Worm (Caenorhabditis elegans) whole organism, early embryonic: ENCODE data around the gene clec-28.

Source experiments
- B0310.2 ChIP-seq: sonication (generic microtip); optimal IDR thresholded peaks from 2 replicates; lab custom pipeline; 2016; ENCODE audit warnings: mild to moderate bottlenecking, missing genetic modification characterization, missing compliant biosample characterization
- F13C5.2 ChIP-seq: sonication (generic microtip); optimal IDR thresholded peaks from 2 replicates; lab custom pipeline; 2017; ENCODE audit warnings: mild to moderate bottlenecking, missing genetic modification characterization, inconsistent platforms, missing compliant biosample characterization
- aly-1 ChIP-seq: sonication (generic microtip); optimal IDR thresholded peaks from 2 replicates; lab custom pipeline; 2016; ENCODE audit warnings: missing genetic modification characterization, missing compliant biosample characterization
- ama-1 ChIP-seq: fragments of 150-350 bp; optimal IDR thresholded peaks from 2 replicates; lab custom pipeline; 2014
- ceh-13 ChIP-seq: fragments of 200-800 bp; sonication (Bioruptor generic); optimal IDR thresholded peaks from 2 replicates; lab custom pipeline; 2018; ENCODE audit warnings: mild to moderate bottlenecking, missing genetic modification characterization, missing compliant biosample characterization
- ceh-36 ChIP-seq: sonication (generic microtip); optimal IDR thresholded peaks from 2 replicates; lab custom pipeline; 2016; ENCODE audit warnings: missing genetic modification characterization, inconsistent platforms, missing compliant biosample characterization
- ets-7 ChIP-seq: sonication (generic microtip); optimal IDR thresholded peaks from 2 replicates; lab custom pipeline; 2016; ENCODE audit warnings: missing genotype, missing genetic modification characterization, missing compliant biosample characterization
- flt-1 ChIP-seq: fragments of 200-800 bp; sonication (Bioruptor generic); IDR thresholded peaks from 2 replicates; pipeline ENCODE4 v1.3.6; 2022; ENCODE audit warnings: missing genetic modification characterization, missing compliant biosample characterization
- hmbx-1 ChIP-seq: sonication (generic microtip); optimal IDR thresholded peaks from 2 replicates; lab custom pipeline; 2016; ENCODE audit warnings: mild to moderate bottlenecking, missing genetic modification characterization, missing compliant biosample characterization
- hmg-4 ChIP-seq: fragments of 200-800 bp; sonication (Bioruptor generic); optimal IDR thresholded peaks from 2 replicates; lab custom pipeline; 2018; ENCODE audit warnings: mild to moderate bottlenecking, missing genetic modification characterization, missing compliant biosample characterization
- hnd-1 ChIP-seq: sonication (generic microtip); optimal IDR thresholded peaks from 2 replicates; lab custom pipeline; 2016; ENCODE audit warnings: missing genetic modification characterization, missing compliant biosample characterization
- pes-1 ChIP-seq: fragments of 200-800 bp; sonication (Bioruptor generic); IDR thresholded peaks from 2 replicates; pipeline ENCODE4 v1.3.6; 2022; ENCODE audit warnings: missing genetic modification reagents, missing genetic modification characterization, missing compliant biosample characterization
- scrt-1 ChIP-seq: fragments of 200-800 bp; sonication (Bioruptor generic); IDR thresholded peaks from 2 replicates; pipeline ENCODE4 v1.3.6; 2022; ENCODE audit warnings: missing genetic modification characterization, missing compliant biosample characterization
- sea-1 ChIP-seq: fragments of 200-800 bp; sonication (Bioruptor generic); conservative IDR thresholded peaks from 2 replicates; pipeline ENCODE4 v1.3.6; 2022; ENCODE audit warnings: missing genetic modification characterization, missing compliant biosample characterization
- tbx-11 ChIP-seq: fragments of 200-800 bp; sonication (Bioruptor generic); IDR thresholded peaks from 2 replicates; pipeline ENCODE4 v1.3.6; 2022; ENCODE audit warnings: missing genetic modification characterization, missing compliant biosample characterization
- tbx-37 ChIP-seq: fragments of 200-800 bp; sonication (Bioruptor generic); conservative IDR thresholded peaks from 2 replicates; pipeline ENCODE4 v1.3.6; 2022; ENCODE audit warnings: missing genetic modification reagents, missing genetic modification characterization, missing compliant biosample characterization
- tra-4 ChIP-seq: sonication (generic microtip); optimal IDR thresholded peaks from 2 replicates; lab custom pipeline; 2017; ENCODE audit warnings: missing genetic modification characterization, missing compliant biosample characterization

The clec-28 gene

DNA sequence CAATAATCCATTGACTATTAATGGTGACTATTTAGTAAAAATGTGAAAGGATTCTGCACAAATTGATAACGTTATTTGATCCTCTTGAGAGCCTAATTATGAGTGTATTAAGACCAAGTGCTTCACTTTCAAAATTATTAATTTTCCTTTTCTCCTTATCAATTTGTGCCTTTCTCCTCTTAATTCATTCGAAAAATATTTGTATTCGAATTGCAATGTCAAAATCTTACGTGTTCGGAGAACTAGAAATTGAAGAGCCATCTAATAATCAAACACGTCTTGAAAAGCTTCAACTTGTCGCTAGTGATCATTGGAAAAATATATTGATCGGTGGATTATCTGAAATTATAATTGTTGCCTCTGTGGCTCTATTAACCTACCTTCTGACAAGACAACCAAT lies 17.0 kb upstream of the clec-28 start, which contains the start of the genes clec-36 and clec-26:
Gene clec-36, minus strand, starts transcription at position 101 of the 400 bp plus-strand sequence.
Gene clec-26, plus strand, starts transcription at position 114 of the 400 bp plus-strand sequence.
- TF ChIP-seq hmbx-1 (tag; lab: Kevin White, UChicago), result no peak
- TF ChIP-seq tra-4, result no peak
- TF ChIP-seq tbx-37 (GFP tag; lab: Robert Waterston, UW), result no peak
- TF ChIP-seq ceh-36 (tag; lab: Kevin White, UChicago), result no peak
- TF ChIP-seq ama-1 (lab: Kevin White, UChicago), result no peak
- no peak for TF ChIP-seq F13C5.2 (tag; lab: Kevin White, UChicago)
- TF ChIP-seq B0310.2 (tag; lab: Kevin White, UChicago), result no peak
- TF ChIP-seq ceh-13 (GFP tag; lab: Kevin White, UChicago), result no peak
- TF ChIP-seq hnd-1 (tag; lab: Kevin White, UChicago), result no peak
- no peak for TF ChIP-seq pes-1 (GFP tag; lab: Robert Waterston, UW)
- TF ChIP-seq hmg-4 (GFP tag; lab: Kevin White, UChicago), result no peak

DNA sequence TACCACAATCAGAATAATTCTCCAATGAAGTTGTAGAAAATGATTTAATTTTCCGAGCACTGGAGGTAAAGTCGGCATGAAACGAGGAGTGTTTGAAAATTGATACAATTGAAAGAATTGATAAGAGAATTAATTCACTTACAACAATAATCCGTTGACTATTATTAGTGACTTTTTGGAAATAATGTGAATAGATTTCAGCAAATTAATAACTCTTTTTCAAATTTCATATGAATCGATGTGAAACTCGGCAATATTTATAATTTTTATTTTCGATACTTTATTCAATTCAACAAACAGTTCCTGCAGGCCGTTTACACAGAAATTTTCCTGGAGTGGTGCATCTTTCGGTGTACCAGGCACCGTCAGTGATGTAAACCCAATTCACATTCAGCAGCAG lies 13.5 kb upstream of the clec-28 start, which contains the start of gene clec-37:
Gene clec-37, minus strand, starts transcription at position 101 of the 400 bp plus-strand sequence.
- TF ChIP-seq aly-1 (no peak), ama-1 (lab: Kevin White, UChicago) (no peak), ceh-13 (GFP tag; lab: Kevin White, UChicago) (no peak), ets-7 (tag; lab: Kevin White, UChicago) (no peak), ceh-36 (tag; lab: Kevin White, UChicago) (no peak), tra-4 (no peak), F13C5.2 (tag; lab: Kevin White, UChicago) (no peak), scrt-1 (no peak), tbx-11 (GFP tag; lab: Robert Waterston, UW) (no peak), sea-1 (GFP tag; lab: Robert Waterston, UW) (no peak), tbx-37 (GFP tag; lab: Robert Waterston, UW) (no peak), flt-1 (GFP tag; lab: Robert Waterston, UW) (no peak), hnd-1 (tag; lab: Kevin White, UChicago) (no peak), B0310.2 (tag; lab: Kevin White, UChicago) (no peak), hmbx-1 (tag; lab: Kevin White, UChicago) (no peak)

DNA sequence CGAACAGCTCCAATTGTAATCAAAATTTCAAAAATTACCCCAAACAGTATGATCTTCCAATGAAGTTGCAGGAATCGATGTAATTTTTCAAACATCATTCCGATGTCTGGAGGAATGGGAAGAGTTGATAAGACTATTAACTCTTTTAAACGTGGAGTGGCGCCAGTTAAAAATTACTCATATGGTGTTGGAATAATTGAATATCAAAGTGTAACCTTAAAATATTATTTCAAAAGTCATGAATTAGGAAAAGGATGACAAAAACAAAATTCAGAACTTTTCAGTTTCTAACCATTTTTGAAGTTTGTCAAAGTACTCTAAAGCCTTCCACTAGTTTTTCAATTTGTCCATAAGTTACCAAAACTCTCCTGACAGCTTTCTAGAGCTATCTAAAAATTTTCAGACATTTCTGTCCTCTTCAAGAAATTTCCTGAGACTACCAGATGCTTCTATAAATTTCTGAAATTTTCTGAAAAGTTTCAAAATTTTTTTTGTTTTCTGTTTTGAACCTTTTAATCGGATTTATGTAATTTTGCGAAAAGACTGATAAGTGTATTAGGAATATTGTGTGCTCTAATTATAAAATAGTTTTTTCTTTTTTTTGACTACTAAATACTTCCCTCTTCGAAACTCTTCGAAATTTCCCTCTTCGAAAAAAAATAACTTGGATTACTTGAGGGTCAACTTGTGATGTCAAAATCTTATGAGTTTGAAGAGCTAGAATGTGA lies 11.4 kb upstream of the clec-28 start, which contains the start of the genes clec-35 and clec-27:
Gene clec-35, minus strand, starts transcription at position 101 of the 728 bp plus-strand sequence.
Gene clec-27, plus strand, starts transcription at position 678 of the 728 bp plus-strand sequence.
- TF ChIP-seq ama-1 (lab: Kevin White, UChicago), result no peak
- TF ChIP-seq flt-1 (GFP tag; lab: Robert Waterston, UW), result no peak
- no peak for TF ChIP-seq sea-1 (GFP tag; lab: Robert Waterston, UW)
- TF ChIP-seq ceh-36 (tag; lab: Kevin White, UChicago), result no peak
- TF ChIP-seq ceh-13 (GFP tag; lab: Kevin White, UChicago), result no peak
- no peak for TF ChIP-seq pes-1 (GFP tag; lab: Robert Waterston, UW)
- no peak for TF ChIP-seq F13C5.2 (tag; lab: Kevin White, UChicago)
- no peak for TF ChIP-seq ets-7 (tag; lab: Kevin White, UChicago)
- no peak for TF ChIP-seq hmbx-1 (tag; lab: Kevin White, UChicago)
- TF ChIP-seq B0310.2 (tag; lab: Kevin White, UChicago), result no peak

DNA sequence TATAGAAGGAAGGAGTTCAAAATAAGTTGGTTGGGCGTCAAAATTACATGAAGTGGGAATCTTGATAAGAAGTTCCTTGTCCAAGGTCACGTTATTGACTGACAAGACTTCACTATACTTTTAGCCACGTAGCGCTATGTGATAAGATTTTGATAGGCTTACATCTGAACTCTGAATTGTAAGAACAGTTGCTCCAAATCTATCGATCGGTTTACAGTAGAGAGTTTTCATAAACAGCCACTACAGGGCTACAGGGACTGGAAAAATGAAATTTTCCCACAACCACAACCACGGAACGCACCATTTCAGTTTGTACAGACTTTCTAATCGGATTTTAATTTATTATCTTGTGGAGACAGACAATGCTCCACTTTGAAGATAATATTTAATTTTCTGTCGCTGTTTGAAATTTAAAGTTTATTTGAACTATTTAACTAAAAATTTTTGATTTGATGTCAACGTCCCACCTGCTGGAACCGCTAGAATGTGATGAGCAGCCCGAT lies 7.5 kb upstream of the clec-28 start, which contains the start of the genes clec-31 and clec-22:
Gene clec-31, minus strand, starts transcription at position 101 of the 503 bp plus-strand sequence.
Gene clec-22, plus strand, starts transcription at position 453 of the 503 bp plus-strand sequence.
- no peak for TF ChIP-seq ets-7 (tag; lab: Kevin White, UChicago)
- no peak for TF ChIP-seq tbx-37 (GFP tag; lab: Robert Waterston, UW)
- no peak for TF ChIP-seq hmg-4 (GFP tag; lab: Kevin White, UChicago)
- no peak for TF ChIP-seq ceh-13 (GFP tag; lab: Kevin White, UChicago)
- TF ChIP-seq sea-1 (GFP tag; lab: Robert Waterston, UW), result no peak

DNA sequence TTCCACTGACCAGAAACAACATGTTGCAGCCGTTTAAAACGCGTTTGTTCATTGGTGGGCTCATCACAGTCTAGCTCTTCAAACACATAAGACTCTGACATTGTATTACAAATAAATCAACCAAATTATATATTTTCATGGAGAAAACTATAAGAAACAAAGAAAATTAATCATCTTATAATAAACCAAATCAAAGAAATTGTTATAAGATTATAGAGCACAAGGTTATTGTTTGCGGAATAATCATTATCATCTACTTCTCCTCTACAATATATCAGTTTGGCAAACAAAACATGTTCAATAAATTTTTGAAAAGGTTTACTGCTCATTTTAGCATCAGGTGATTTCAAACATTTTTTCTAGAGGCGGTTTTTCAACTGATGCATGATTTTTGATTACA lies 3.8 kb upstream of the clec-28 start, which contains the start of the genes clec-32 and clec-24:
Gene clec-32, minus strand, starts transcription at position 101 of the 400 bp plus-strand sequence.
Gene clec-24, plus strand, starts transcription at position 294 of the 400 bp plus-strand sequence.
- TF ChIP-seq F13C5.2 (tag; lab: Kevin White, UChicago) (no peak), ets-7 (tag; lab: Kevin White, UChicago) (no peak), hmbx-1 (tag; lab: Kevin White, UChicago) (no peak), hmg-4 (GFP tag; lab: Kevin White, UChicago) (no peak)

DNA sequence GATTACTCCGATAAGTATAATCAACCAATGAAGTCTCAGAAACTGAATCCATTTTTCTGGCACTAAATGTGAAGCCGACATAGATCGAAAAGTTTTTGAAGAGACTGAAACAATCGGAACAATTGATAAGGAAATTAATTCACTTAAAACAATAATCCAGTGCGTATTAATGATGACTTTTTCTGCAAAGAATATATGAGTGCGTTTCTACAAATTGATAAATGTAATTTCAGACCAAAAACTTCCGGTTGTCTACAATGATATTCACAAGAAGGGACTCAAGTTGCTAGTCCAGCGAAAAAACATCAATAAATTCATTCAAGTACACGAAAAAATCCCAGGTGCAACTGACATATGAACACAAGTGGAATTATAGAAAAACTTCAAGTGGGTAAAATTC lies 4.2 kb downstream of the clec-28 start, which contains the start of gene clec-33:
Gene clec-33, minus strand, starts transcription at position 101 of the 400 bp plus-strand sequence.
- TF ChIP-seq ceh-36 (tag; lab: Kevin White, UChicago), result no peak
- TF ChIP-seq ceh-13 (GFP tag; lab: Kevin White, UChicago), result no peak
- TF ChIP-seq B0310.2 (tag; lab: Kevin White, UChicago), result no peak
- no peak for TF ChIP-seq pes-1 (GFP tag; lab: Robert Waterston, UW)

DNA sequence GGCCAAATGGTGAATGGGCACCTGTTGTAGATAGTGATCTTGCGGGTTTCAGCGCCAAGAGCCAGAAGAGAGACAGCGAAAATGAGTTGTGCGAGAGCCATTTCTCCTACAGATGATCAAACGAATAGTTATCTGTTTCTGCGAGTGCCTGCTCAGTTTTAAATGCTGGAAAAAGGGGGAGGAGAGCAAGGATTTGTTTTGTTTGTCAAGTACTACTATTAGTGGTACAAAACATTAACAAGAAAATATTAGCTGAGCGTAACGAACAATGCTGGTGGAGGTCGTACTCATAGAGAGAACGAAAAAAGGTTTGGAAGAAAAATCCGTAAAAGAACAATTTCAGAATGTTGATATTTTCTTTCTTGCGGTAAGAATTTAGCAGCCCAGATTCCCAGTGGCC lies 5.9 kb downstream of the clec-28 start, which contains the start of gene thn-4:
Gene thn-4, minus strand, starts transcription at position 101 of the 400 bp plus-strand sequence.
- TF ChIP-seq aly-1 (no peak), B0310.2 (tag; lab: Kevin White, UChicago) (no peak), hmbx-1 (tag; lab: Kevin White, UChicago) (no peak), scrt-1 (no peak), tbx-11 (GFP tag; lab: Robert Waterston, UW) (no peak), hnd-1 (tag; lab: Kevin White, UChicago) (no peak), sea-1 (GFP tag; lab: Robert Waterston, UW) (no peak), ceh-36 (tag; lab: Kevin White, UChicago) (no peak), ama-1 (lab: Kevin White, UChicago) (no peak), F13C5.2 (tag; lab: Kevin White, UChicago) (no peak), flt-1 (GFP tag; lab: Robert Waterston, UW) (no peak), ceh-13 (GFP tag; lab: Kevin White, UChicago) (no peak), pes-1 (GFP tag; lab: Robert Waterston, UW) (no peak), ets-7 (tag; lab: Kevin White, UChicago) (no peak), hmg-4 (GFP tag; lab: Kevin White, UChicago) (no peak), tbx-37 (GFP tag; lab: Robert Waterston, UW) (no peak), tra-4 (no peak)
